Worm (Caenorhabditis elegans): ENCODE data around the gene cutl-29.
A peak's percentile ranks its signal among the peaks of the same experiment; 100 is the strongest.

Gene cutl-29

ce11 chrX:8273496-8273895, 2.7 kb upstream of the cutl-29 start:
- no peak for TF ChIP-seq mab-5 (tag; optimal IDR thresholded peaks at IDR 0.05)
- no peak for TF ChIP-seq elt-3 (tag; optimal IDR thresholded peaks at IDR 0.05)
- TF ChIP-seq tbx-8 (GFP tag; optimal IDR thresholded peaks at IDR 0.05), result no peak
- TF ChIP-seq mls-2 (tag; optimal IDR thresholded peaks at IDR 0.05), result no peak
- no peak for TF ChIP-seq unc-39 (tag; optimal IDR thresholded peaks at IDR 0.05)
- no peak for TF ChIP-seq lin-13 (tag; optimal IDR thresholded peaks at IDR 0.05)
- no peak for TF ChIP-seq ztf-11 (tag; optimal IDR thresholded peaks at IDR 0.05)
- no peak for TF ChIP-seq ces-1 (GFP tag; optimal IDR thresholded peaks at IDR 0.05)
- TF ChIP-seq mep-1 (tag; optimal IDR thresholded peaks at IDR 0.05), result no peak
- no peak for TF ChIP-seq ceh-39 (tag; optimal IDR thresholded peaks at IDR 0.05)
- peak; percentile 92 for TF ChIP-seq zip-8 (tag; optimal IDR thresholded peaks at IDR 0.05)
- TF ChIP-seq ham-2 (GFP tag; optimal IDR thresholded peaks at IDR 0.05), result no peak
- no peak for TF ChIP-seq lsy-2 (tag; optimal IDR thresholded peaks at IDR 0.05)
- peak; percentile 8 for TF ChIP-seq lin-32 (GFP tag; optimal IDR thresholded peaks at IDR 0.05)
- no peak for TF ChIP-seq pha-4 (tag; optimal IDR thresholded peaks at IDR 0.05)
- TF ChIP-seq cnd-1 (tag; optimal IDR thresholded peaks at IDR 0.05), result peak; percentile 65
- no peak for TF ChIP-seq unc-120 (tag; optimal IDR thresholded peaks at IDR 0.05; ENCODE audit: poor library complexity, severe bottlenecking)
- TF ChIP-seq nhr-28 (tag; optimal IDR thresholded peaks at IDR 0.05), result no peak
- no peak for TF ChIP-seq sem-2 (GFP tag; optimal IDR thresholded peaks at IDR 0.05)
- no peak for TF ChIP-seq flh-1 (GFP tag; optimal IDR thresholded peaks at IDR 0.05)
- TF ChIP-seq nhr-76 (tag; optimal IDR thresholded peaks at IDR 0.05), result no peak
- TF ChIP-seq unc-62 (GFP tag; optimal IDR thresholded peaks at IDR 0.05), result no peak
- TF ChIP-seq M03D4.4 (tag; optimal IDR thresholded peaks at IDR 0.05), result no peak
- no peak for TF ChIP-seq nhr-237 (tag; optimal IDR thresholded peaks at IDR 0.05)
- TF ChIP-seq hlh-1 (tag; optimal IDR thresholded peaks at IDR 0.05), result peak; percentile 51
- no peak for TF ChIP-seq nhr-2 (tag; optimal IDR thresholded peaks at IDR 0.05)
- no peak for TF ChIP-seq blmp-1 (tag; optimal IDR thresholded peaks at IDR 0.05)

ce11 chrX:8268083-8268482, 2.7 kb downstream of the cutl-29 start:
- TF ChIP-seq mab-5 (tag; optimal IDR thresholded peaks at IDR 0.05), result no peak
- peak; percentile 79 for TF ChIP-seq ces-1 (GFP tag; optimal IDR thresholded peaks at IDR 0.05)

ce11 chrX:8262734-8263133, 8.1 kb downstream of the cutl-29 start:
- TF ChIP-seq lin-13 (tag; optimal IDR thresholded peaks at IDR 0.05), result no peak
- TF ChIP-seq hlh-1 (tag; optimal IDR thresholded peaks at IDR 0.05), result peak; percentile 30

- TF ChIP-seq blmp-1 (tag; optimal IDR thresholded peaks at IDR 0.05), result no peak
Observed at ce11 chrX:8261125-8261684, 9.6 kb downstream of the cutl-29 start, which contains the start of gene M60.7. M60.7 (minus strand) TSS chrX:8261175.

ce11 chrX:8257687-8258086, 13.1 kb downstream of the cutl-29 start:
- no peak for TF ChIP-seq ces-1 (GFP tag; optimal IDR thresholded peaks at IDR 0.05)
- no peak for TF ChIP-seq ceh-83 (GFP tag; optimal IDR thresholded peaks at IDR 0.05)
- no peak for TF ChIP-seq sem-2 (GFP tag; optimal IDR thresholded peaks at IDR 0.05)
- no peak for TF ChIP-seq mab-5 (tag; optimal IDR thresholded peaks at IDR 0.05)
- no peak for TF ChIP-seq pha-4 (tag; optimal IDR thresholded peaks at IDR 0.05)
- no peak for TF ChIP-seq mep-1 (tag; optimal IDR thresholded peaks at IDR 0.05)
- no peak for TF ChIP-seq flh-1 (GFP tag; optimal IDR thresholded peaks at IDR 0.05)
- TF ChIP-seq ham-2 (GFP tag; optimal IDR thresholded peaks at IDR 0.05), result no peak
- TF ChIP-seq nhr-12 (tag; optimal IDR thresholded peaks at IDR 0.05), result no peak
- TF ChIP-seq elt-3 (tag; optimal IDR thresholded peaks at IDR 0.05), result no peak
- TF ChIP-seq nhr-2 (tag; optimal IDR thresholded peaks at IDR 0.05), result no peak
- TF ChIP-seq drap-1 (GFP tag; optimal IDR thresholded peaks at IDR 0.05), result no peak
- TF ChIP-seq bed-3 (GFP tag; optimal IDR thresholded peaks at IDR 0.05), result no peak
- TF ChIP-seq snpc-4 (tag; optimal IDR thresholded peaks at IDR 0.05), result no peak
- TF ChIP-seq unc-39 (tag; optimal IDR thresholded peaks at IDR 0.05), result no peak
- TF ChIP-seq sptf-1 (tag; optimal IDR thresholded peaks at IDR 0.05), result no peak
- TF ChIP-seq nhr-28 (tag; optimal IDR thresholded peaks at IDR 0.05), result no peak
- TF ChIP-seq lin-13 (tag; optimal IDR thresholded peaks at IDR 0.05), result no peak

Data from whole organism, mixed stage, embryonic.